Worm (Caenorhabditis elegans) whole organism, L4 larva: Measurements from ENCODE around the gene Y116A8C.3.
"Not testable (repeated sequence)": the region's sequence is repeated elsewhere in the genome, so short reads cannot be mapped to it uniquely, and the experiment has no call there.

ENCODE experiments used
- T20F7.1 ChIP-seq: fragments of 200-800 bp; sonication (Bioruptor generic); optimal IDR thresholded peaks from 2 replicates; lab custom pipeline; 2018; ENCODE audit warnings: mild to moderate bottlenecking, missing genetic modification characterization, missing compliant biosample characterization
- Y75B8A.6 ChIP-seq: fragments of 200-800 bp; sonication (Bioruptor generic); IDR thresholded peaks from 2 replicates; pipeline ENCODE4 v1.3.6; 2022; ENCODE audit warnings: missing genetic modification reagents, missing genetic modification characterization, missing compliant biosample characterization
- ceh-82 ChIP-seq: sonication (generic microtip); optimal IDR thresholded peaks from 2 replicates; lab custom pipeline; 2017; ENCODE audit warnings: missing biosample characterization, missing genetic modification characterization
- jun-1 ChIP-seq: fragments of 150-350 bp; optimal IDR thresholded peaks from 2 replicates; lab custom pipeline; 2014; ENCODE audit warnings: missing biosample characterization, missing genetic modification reagents, missing genetic modification characterization
- lin-1 ChIP-seq: fragments of 200-800 bp; sonication (Bioruptor generic); IDR thresholded peaks from 2 replicates; pipeline ENCODE4 v1.3.6; 2022; ENCODE audit warnings: missing genetic modification reagents, missing genetic modification characterization, missing compliant biosample characterization
- lin-13 ChIP-seq: fragments of 150-350 bp; optimal IDR thresholded peaks from 2 replicates; lab custom pipeline; 2014; ENCODE audit warnings: missing biosample characterization, missing genetic modification reagents, missing genetic modification characterization
- nhr-237 ChIP-seq: sonication (generic microtip); optimal IDR thresholded peaks from 2 replicates; lab custom pipeline; 2017; ENCODE audit warnings: missing biosample characterization, missing genetic modification characterization
- snpc-4 ChIP-seq: fragments of 150-350 bp; optimal IDR thresholded peaks from 2 replicates; lab custom pipeline; 2014; ENCODE audit warnings: missing biosample characterization, missing genetic modification characterization
- unc-39 ChIP-seq: sonication (generic microtip); optimal IDR thresholded peaks from 2 replicates; lab custom pipeline; 2017; ENCODE audit warnings: missing biosample characterization, missing genetic modification characterization
- unc-62 ChIP-seq, 3 experiments: fragments of 150-350 bp in 1 of 3; sonication (generic microtip); optimal IDR thresholded peaks in 2 of 3; peaks in 1 of 3; 1 replicate in 1 of 3; 2 replicates in 2 of 3; lab custom pipeline; 2014 to 2017; ENCODE audit warnings: missing biosample characterization in 3 of 3, missing genetic modification characterization in 3 of 3, missing genetic modification reagents in 3 of 3, missing genotype in 1 of 3
- zfp-3 ChIP-seq: fragments of 200-800 bp; sonication (Bioruptor generic); conservative IDR thresholded peaks from 2 replicates; pipeline ENCODE4 v1.3.6; 2022; ENCODE audit warnings: missing genetic modification reagents, missing genetic modification characterization, missing compliant biosample characterization
- zip-11 ChIP-seq: fragments of 200-800 bp; sonication (Bioruptor generic); IDR thresholded peaks from 2 replicates; pipeline ENCODE4 v1.3.6; 2022; ENCODE audit warnings: missing genetic modification characterization, missing compliant biosample characterization
- zip-2 ChIP-seq: fragments of 150-350 bp; optimal IDR thresholded peaks from 2 replicates; lab custom pipeline; 2014; ENCODE audit warnings: missing biosample characterization, missing genetic modification characterization

DNA sequence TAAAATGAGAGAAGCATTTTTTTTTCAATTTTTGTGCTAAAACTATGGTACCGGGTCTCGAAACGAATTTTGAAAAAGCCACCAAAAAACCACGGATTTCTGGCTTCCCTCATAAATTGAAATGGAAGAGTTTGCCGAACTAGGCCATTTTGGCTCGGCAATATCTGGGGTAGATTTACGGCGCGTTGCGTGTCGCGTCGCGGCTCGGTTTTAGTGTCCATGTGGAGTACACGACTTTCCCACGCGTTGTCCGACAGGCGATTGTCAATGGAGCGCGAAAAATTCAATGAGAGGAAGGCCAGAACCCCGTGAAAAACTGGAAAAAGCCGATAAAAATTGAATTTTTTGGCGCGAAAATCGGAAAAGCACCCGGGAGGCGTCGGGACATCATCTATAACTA lies 49.4 kb upstream of the Y116A8C.3 start:
- TF ChIP-seq zip-2 (tag; lab: Kevin White, UChicago); snpc-4; unc-39 (tag; lab: Kevin White, UChicago); ceh-82 (tag; lab: Kevin White, UChicago); lin-13; jun-1 (tag; lab: Kevin White, UChicago); zfp-3 (GFP tag; lab: Robert Waterston, UW); T20F7.1 (GFP tag; lab: Kevin White, UChicago); zip-11; unc-62 (GFP tag; optimal IDR thresholded peaks at IDR 0.05 in 1 of 2; lab: Kevin White, UChicago); unc-62 (tag; optimal IDR thresholded peaks at IDR 0.05; lab: Kevin White, UChicago); lin-1 (GFP tag; lab: Robert Waterston, UW); Y75B8A.6; nhr-237 (tag; lab: Kevin White, UChicago): not testable (repeated sequence)
